Worm (Caenorhabditis elegans) whole organism, L1 larva: Measurements from ENCODE around the gene F56B3.2.
A peak's percentile ranks its signal among the peaks of the same experiment; 100 is the strongest.

ENCODE experiments used
- C04F5.9 ChIP-seq: sonication (generic microtip); optimal IDR thresholded peaks from 2 replicates; lab custom pipeline; 2016; ENCODE audit warnings: missing genetic modification characterization, missing compliant biosample characterization
- ama-1 ChIP-seq: fragments of 150-350 bp; optimal IDR thresholded peaks from 2 replicates; lab custom pipeline; 2014
- ces-1 ChIP-seq: fragments of 150-350 bp; optimal IDR thresholded peaks from 2 replicates; lab custom pipeline; 2014; ENCODE audit warnings: missing biosample characterization, missing genetic modification reagents, missing genetic modification characterization
- efl-1 ChIP-seq, 4 experiments: fragments of 150-350 bp; optimal IDR thresholded peaks in 3 of 4; peaks in 1 of 4; 1 replicate in 1 of 4; 2 replicates in 3 of 4; lab custom pipeline; 2014; ENCODE audit warnings: missing biosample characterization in 2 of 4, missing genetic modification characterization in 2 of 4, missing genetic modification reagents in 2 of 4
- elt-3 ChIP-seq, 6 experiments: fragments of 150-350 bp in 1 of 6; sonication (generic microtip); optimal IDR thresholded peaks; 2 replicates each; lab custom pipeline; 2017 to 2018; ENCODE audit warnings: missing biosample characterization in 6 of 6, missing genetic modification characterization in 6 of 6, inconsistent platforms in 1 of 6
- hpl-2 ChIP-seq: fragments of 150-350 bp; optimal IDR thresholded peaks from 2 replicates; lab custom pipeline; 2014; ENCODE audit warnings: missing biosample characterization, missing genetic modification reagents, missing genetic modification characterization
- lsy-2 ChIP-seq, 2 experiments: fragments of 150-350 bp; optimal IDR thresholded peaks; 2 replicates each; lab custom pipeline; 2014; ENCODE audit warnings: missing biosample characterization in 2 of 2, missing genetic modification characterization in 2 of 2
- nhr-28 ChIP-seq: fragments of 150-350 bp; optimal IDR thresholded peaks from 2 replicates; lab custom pipeline; 2014; ENCODE audit warnings: missing biosample characterization, missing genetic modification characterization
- nhr-84 ChIP-seq: sonication (generic microtip); optimal IDR thresholded peaks from 2 replicates; lab custom pipeline; 2017; ENCODE audit warnings: missing biosample characterization, missing genetic modification characterization
- rnt-1 ChIP-seq: sonication (generic microtip); optimal IDR thresholded peaks from 2 replicates; lab custom pipeline; 2016; ENCODE audit warnings: mild to moderate bottlenecking, missing genetic modification characterization, moderate library complexity, missing compliant biosample characterization
- snpc-4 ChIP-seq: fragments of 150-350 bp; optimal IDR thresholded peaks from 2 replicates; lab custom pipeline; 2014; ENCODE audit warnings: missing biosample characterization, missing genetic modification characterization
- unc-62 ChIP-seq: fragments of 150-350 bp; optimal IDR thresholded peaks from 2 replicates; lab custom pipeline; 2014; ENCODE audit warnings: missing biosample characterization, missing genetic modification reagents, missing genetic modification characterization
- unc-98 ChIP-seq: fragments of 200-800 bp; sonication (Bioruptor generic); IDR thresholded peaks from 2 replicates; pipeline ENCODE4 v1.3.6; 2022; ENCODE audit warnings: missing genetic modification characterization, missing compliant biosample characterization
- ztf-11 ChIP-seq, 2 experiments: sonication (generic microtip); optimal IDR thresholded peaks; 2 replicates each; lab custom pipeline; 2016 to 2017; ENCODE audit warnings: missing genetic modification characterization in 2 of 2, missing biosample characterization in 1 of 2, missing compliant biosample characterization in 1 of 2

- no peak for TF ChIP-seq C04F5.9 (tag; lab: Kevin White, UChicago)
- no peak for TF ChIP-seq lsy-2 (tag; optimal IDR thresholded peaks at IDR 0.05; lab: Kevin White, UChicago)
- no peak for TF ChIP-seq ces-1 (GFP tag; lab: Kevin White, UChicago)
- no peak for TF ChIP-seq unc-98 (GFP tag; lab: Robert Waterston, UW)
- no peak for TF ChIP-seq snpc-4 (tag; lab: Kevin White, UChicago)
- TF ChIP-seq nhr-28 (tag; lab: Kevin White, UChicago): no peak
- no peak for TF ChIP-seq nhr-84
- TF ChIP-seq hpl-2 (GFP tag; lab: Kevin White, UChicago): no peak
- no peak for TF ChIP-seq efl-1 (optimal IDR thresholded peaks at IDR 0.05; lab: Kevin White, UChicago)
- peak in 1 of 2 experiments; percentile 24 for TF ChIP-seq efl-1 (GFP tag; optimal IDR thresholded peaks at IDR 0.05 in 1 of 2; lab: Kevin White, UChicago)
- TF ChIP-seq unc-62 (GFP tag; lab: Kevin White, UChicago): no peak
- TF ChIP-seq ztf-11 (tag; optimal IDR thresholded peaks at IDR 0.05; lab: Kevin White, UChicago): no peak
- TF ChIP-seq ama-1 (lab: Kevin White, UChicago): no peak
- TF ChIP-seq rnt-1 (tag; lab: Kevin White, UChicago): no peak
- TF ChIP-seq elt-3 (tag; optimal IDR thresholded peaks at IDR 0.05; lab: Kevin White, UChicago): no peak
These were observed 40.3 kb downstream of the F56B3.2 start, which contains the start of gene Y55F3C.9 for ce11 chrIV:728095-728494.
